Fruit fly (Drosophila melanogaster) whole organism, embryonic: ENCODE results near the gene Cln7.
A peak's percentile ranks its signal among the peaks of the same experiment; 100 is the strongest.

Experiments
- BEAF-32 ChIP-seq: fragments of 200-800 bp; sonication (Bioruptor generic); optimal IDR thresholded peaks from 3 replicates; lab custom pipeline; 2017; ENCODE audit warnings: missing biosample characterization, missing genetic modification characterization, mild to moderate bottlenecking, moderate library complexity, missing genetic modification reagents
- CG10209 ChIP-seq: fragments of 200-800 bp; sonication (Bioruptor generic); optimal IDR thresholded peaks from 3 replicates; lab custom pipeline; 2017; ENCODE audit warnings: missing biosample characterization, mild to moderate bottlenecking, missing genetic modification characterization, missing genetic modification reagents
- CG11504 ChIP-seq: fragments of 200-800 bp; sonication (Bioruptor generic); optimal IDR thresholded peaks from 3 replicates; lab custom pipeline; 2019; ENCODE audit warnings: missing biosample characterization, mild to moderate bottlenecking, missing genetic modification characterization, moderate library complexity
- CG12155 ChIP-seq: fragments of 200-800 bp; sonication (Bioruptor generic); optimal IDR thresholded peaks from 3 replicates; lab custom pipeline; 2016; ENCODE audit warnings: missing biosample characterization, missing genetic modification characterization
- CG13424 ChIP-seq: fragments of 200-800 bp; sonication (Bioruptor generic); optimal IDR thresholded peaks from 2 replicates; lab custom pipeline; 2019; ENCODE audit warnings: missing biosample characterization, mild to moderate bottlenecking, missing genetic modification characterization, moderate library complexity
- CG14710 ChIP-seq: fragments of 200-800 bp; sonication (Bioruptor generic); optimal IDR thresholded peaks from 3 replicates; lab custom pipeline; 2019; ENCODE audit warnings: missing biosample characterization, mild to moderate bottlenecking, missing genetic modification characterization, moderate library complexity
- CG15011 ChIP-seq: fragments of 200-800 bp; sonication (Bioruptor generic); optimal IDR thresholded peaks from 3 replicates; lab custom pipeline; 2018; ENCODE audit warnings: missing biosample characterization, mild to moderate bottlenecking, missing genetic modification characterization
- CG15514 ChIP-seq: fragments of 200-800 bp; sonication (Bioruptor generic); optimal IDR thresholded peaks from 3 replicates; lab custom pipeline; 2017; ENCODE audit warnings: missing biosample characterization, missing genetic modification characterization, mild to moderate bottlenecking, moderate library complexity, missing genetic modification reagents
- CG17829 ChIP-seq: fragments of 200-800 bp; optimal IDR thresholded peaks from 2 replicates; lab custom pipeline; 2019; ENCODE audit warnings: missing biosample characterization, mild to moderate bottlenecking, missing genetic modification characterization, moderate library complexity
- CG18599 ChIP-seq: fragments of 200-800 bp; sonication (Bioruptor generic); optimal IDR thresholded peaks from 3 replicates; lab custom pipeline; 2017; ENCODE audit warnings: missing biosample characterization, missing genetic modification characterization, mild to moderate bottlenecking, moderate library complexity, missing genetic modification reagents
- CG18764 ChIP-seq: fragments of 200-800 bp; sonication (Bioruptor generic); optimal IDR thresholded peaks from 3 replicates; lab custom pipeline; 2016; ENCODE audit warnings: missing biosample characterization, missing genetic modification characterization
- CG30020 ChIP-seq: fragments of 200-800 bp; optimal IDR thresholded peaks from 2 replicates; lab custom pipeline; 2019; ENCODE audit warnings: missing biosample characterization, mild to moderate bottlenecking, missing genetic modification characterization, moderate library complexity
- CG32767 ChIP-seq: fragments of 200-800 bp; sonication (Bioruptor generic); IDR thresholded peaks from 2 replicates; pipeline ENCODE4 v1.3.6; 2022; ENCODE audit warnings: missing biosample characterization, missing genetic modification characterization
- CG34224 ChIP-seq: fragments of 200-800 bp; sonication (Bioruptor generic); IDR thresholded peaks from 3 replicates; pipeline ENCODE4 v1.3.6; 2022; ENCODE audit warnings: missing biosample characterization, missing genetic modification characterization; ENCODE audit not compliant: partially characterized antibody
- CG3995 ChIP-seq: fragments of 200-800 bp; sonication (Bioruptor generic); optimal IDR thresholded peaks from 3 replicates; lab custom pipeline; 2016; ENCODE audit warnings: missing biosample characterization, missing genetic modification characterization
- CG4424 ChIP-seq: fragments of 200-800 bp; sonication (Bioruptor generic); optimal IDR thresholded peaks from 3 replicates; lab custom pipeline; 2016; ENCODE audit warnings: missing biosample characterization, missing genetic modification characterization
- CG6813 ChIP-seq: fragments of 200-800 bp; sonication (Bioruptor generic); optimal IDR thresholded peaks from 2 replicates; lab custom pipeline; 2017; ENCODE audit warnings: missing biosample characterization, missing genetic modification characterization, mild to moderate bottlenecking, moderate library complexity, missing genetic modification reagents
- CG8765 ChIP-seq: fragments of 200-800 bp; sonication (Bioruptor generic); IDR thresholded peaks from 2 replicates; pipeline ENCODE4 v1.3.6; 2022; ENCODE audit warnings: missing biosample characterization, missing genetic modification characterization
- CG9609 ChIP-seq: fragments of 200-800 bp; sonication (Bioruptor generic); optimal IDR thresholded peaks from 3 replicates; lab custom pipeline; 2016; ENCODE audit warnings: missing biosample characterization, missing genetic modification characterization
- CG9797 ChIP-seq: fragments of 200-800 bp; sonication (Bioruptor generic); optimal IDR thresholded peaks from 3 replicates; lab custom pipeline; 2018; ENCODE audit warnings: missing biosample characterization, mild to moderate bottlenecking, missing genetic modification characterization
- D ChIP-seq, 2 experiments: fragments of 200-800 bp in 1 of 2; fragments of >200 bp in 1 of 2; sonication (Bioruptor generic) in 1 of 2; optimal IDR thresholded peaks; 2 replicates in 1 of 2; 3 replicates in 1 of 2; lab custom pipeline; 2017; ENCODE audit warnings: mild to moderate bottlenecking in 1 of 2, missing biosample characterization in 1 of 2, missing genetic modification characterization in 1 of 2, missing genetic modification reagents in 1 of 2
- Dad ChIP-seq: fragments of 200-800 bp; sonication (Bioruptor generic); optimal IDR thresholded peaks from 3 replicates; lab custom pipeline; 2016; ENCODE audit warnings: missing biosample characterization, missing genetic modification characterization
- Elba2 ChIP-seq: fragments of 200-800 bp; sonication (Bioruptor generic); optimal IDR thresholded peaks from 3 replicates; lab custom pipeline; 2016; ENCODE audit warnings: missing biosample characterization, missing genetic modification characterization
- H15 ChIP-seq: fragments of 200-800 bp; sonication (Bioruptor generic); IDR thresholded peaks from 3 replicates; pipeline ENCODE4 v1.3.6; 2022; ENCODE audit warnings: missing biosample characterization, missing genetic modification characterization
- MESR4 ChIP-seq: fragments of 200-800 bp; sonication (Bioruptor generic); optimal IDR thresholded peaks from 2 replicates; lab custom pipeline; 2018; ENCODE audit warnings: missing biosample characterization, mild to moderate bottlenecking, missing genetic modification characterization, moderate library complexity
- Med ChIP-seq: fragments of 200-800 bp; sonication (Bioruptor generic); peaks from one replicate; lab custom pipeline; 2016; ENCODE audit warnings: missing biosample characterization, missing genetic modification characterization, mild to moderate bottlenecking, inconsistent platforms, moderate library complexity
- Myb ChIP-seq: fragments of 200-800 bp; sonication (Bioruptor generic); optimal IDR thresholded peaks from 2 replicates; lab custom pipeline; 2016; ENCODE audit warnings: missing biosample characterization, missing genetic modification characterization
- NC2α ChIP-seq: fragments of 200-800 bp; sonication (Bioruptor generic); optimal IDR thresholded peaks from 2 replicates; lab custom pipeline; 2016; ENCODE audit warnings: missing biosample characterization, missing genetic modification characterization
- Pdp1 ChIP-seq, 2 experiments: fragments of 200-800 bp; sonication (Bioruptor generic); optimal IDR thresholded peaks; 3 replicates each; lab custom pipeline; 2016; ENCODE audit warnings: missing biosample characterization in 2 of 2, missing genetic modification characterization in 2 of 2, mild to moderate bottlenecking in 1 of 2, moderate library complexity in 1 of 2
- Rx ChIP-seq: fragments of 200-800 bp; sonication (Bioruptor generic); IDR thresholded peaks from 2 replicates; pipeline ENCODE4 v1.3.6; 2022; ENCODE audit warnings: missing biosample characterization, missing genetic modification characterization
- Ssrp ChIP-seq: fragments of 200-800 bp; sonication (Bioruptor generic); optimal IDR thresholded peaks from 2 replicates; lab custom pipeline; 2018; ENCODE audit warnings: missing biosample characterization, mild to moderate bottlenecking, missing genetic modification characterization, moderate library complexity
- TFAM ChIP-seq: fragments of 200-800 bp; sonication (Bioruptor generic); optimal IDR thresholded peaks from 2 replicates; lab custom pipeline; 2017; ENCODE audit warnings: missing biosample characterization, missing genetic modification characterization, inconsistent platforms
- Xbp1 ChIP-seq: fragments of 200-800 bp; sonication (Bioruptor generic); optimal IDR thresholded peaks from 3 replicates; lab custom pipeline; 2016; ENCODE audit warnings: missing biosample characterization, mild to moderate bottlenecking, missing genetic modification characterization
- da ChIP-seq: fragments of 200-800 bp; sonication (Bioruptor generic); optimal IDR thresholded peaks from 2 replicates; lab custom pipeline; 2016; ENCODE audit warnings: missing biosample characterization, missing genetic modification characterization
- dan ChIP-seq: fragments of 200-800 bp; sonication (Bioruptor generic); IDR thresholded peaks from 2 replicates; pipeline ENCODE4 v1.3.6; 2022; ENCODE audit warnings: missing biosample characterization, missing genetic modification characterization
- gfzf ChIP-seq: fragments of 200-800 bp; sonication (Bioruptor generic); optimal IDR thresholded peaks from 2 replicates; lab custom pipeline; 2016; ENCODE audit warnings: missing biosample characterization, mild to moderate bottlenecking, missing genetic modification characterization, moderate library complexity
- gsb-n ChIP-seq: fragments of 200-800 bp; sonication (Bioruptor generic); optimal IDR thresholded peaks from 3 replicates; lab custom pipeline; 2018; ENCODE audit warnings: missing biosample characterization, mild to moderate bottlenecking, missing genetic modification characterization
- nmo ChIP-seq: fragments of 200-800 bp; sonication (Bioruptor generic); optimal IDR thresholded peaks from 2 replicates; lab custom pipeline; 2018; ENCODE audit warnings: missing biosample characterization, mild to moderate bottlenecking, missing genetic modification characterization, moderate library complexity
- pfk ChIP-seq: fragments of 200-800 bp; sonication (Bioruptor generic); optimal IDR thresholded peaks from 2 replicates; lab custom pipeline; 2018; ENCODE audit warnings: missing biosample characterization, mild to moderate bottlenecking, missing genetic modification characterization, moderate library complexity
- phol ChIP-seq: fragments of 200-800 bp; sonication (Bioruptor generic); optimal IDR thresholded peaks from 3 replicates; lab custom pipeline; 2018; ENCODE audit warnings: missing biosample characterization, mild to moderate bottlenecking, missing genetic modification characterization, moderate library complexity
- pzg ChIP-seq: fragments of 200-800 bp; sonication (Bioruptor generic); optimal IDR thresholded peaks from 3 replicates; lab custom pipeline; 2018; ENCODE audit warnings: missing biosample characterization, mild to moderate bottlenecking, missing genetic modification characterization, moderate library complexity
- row ChIP-seq: fragments of 200-800 bp; sonication (Bioruptor generic); IDR thresholded peaks from 3 replicates; pipeline ENCODE4 v1.3.6; 2022; ENCODE audit warnings: missing biosample characterization, missing genetic modification characterization
- sens ChIP-seq: fragments of 200-800 bp; sonication (Bioruptor generic); peaks from one replicate; lab custom pipeline; 2016; ENCODE audit warnings: missing biosample characterization, missing genetic modification characterization
- sima ChIP-seq: fragments of 200-800 bp; sonication (Bioruptor generic); optimal IDR thresholded peaks from 2 replicates; lab custom pipeline; 2016; ENCODE audit warnings: missing biosample characterization, missing genetic modification characterization
- slou ChIP-seq: fragments of 200-800 bp; sonication (Bioruptor generic); optimal IDR thresholded peaks from 3 replicates; lab custom pipeline; 2016; ENCODE audit warnings: missing biosample characterization, missing genetic modification characterization
- sqz ChIP-seq: fragments of 200-800 bp; sonication (Bioruptor generic); optimal IDR thresholded peaks from 3 replicates; lab custom pipeline; 2018; ENCODE audit warnings: missing biosample characterization, mild to moderate bottlenecking, missing genetic modification characterization
- ssp ChIP-seq: fragments of 200-800 bp; sonication (Bioruptor generic); IDR thresholded peaks from 2 replicates; pipeline ENCODE4 v1.3.6; 2022; ENCODE audit warnings: missing biosample characterization, missing genetic modification characterization
- tio ChIP-seq: fragments of 200-800 bp; sonication (Bioruptor generic); optimal IDR thresholded peaks from 2 replicates; lab custom pipeline; 2017; ENCODE audit warnings: missing biosample characterization, missing genetic modification characterization, inconsistent platforms
- tna ChIP-seq: fragments of 200-800 bp; sonication (Bioruptor generic); IDR thresholded peaks from 2 replicates; pipeline ENCODE4 v1.3.6; 2022; ENCODE audit warnings: missing biosample characterization, missing genetic modification characterization; ENCODE audit not compliant: partially characterized antibody

Gene Cln7

dm6 chr3L:7370231-7370882 lies 25.4 kb upstream of the Cln7 start (continued):
- TF ChIP-seq TFAM (GFP tag; lab: Kevin White, UChicago) (no peak), nmo (GFP tag; lab: Kevin White, UChicago) (peak; percentile 45), tio (GFP tag; lab: Kevin White, UChicago) (no peak), CG11504 (tag; lab: Kevin White, UChicago) (no peak), slou (no peak), NC2α (GFP tag; lab: Kevin White, UChicago) (no peak), Xbp1 (no peak), da (GFP tag; lab: Kevin White, UChicago) (peak; percentile 47), CG6813 (GFP tag; lab: Kevin White, UChicago) (no peak), CG8765 (GFP tag; lab: Robert Waterston, UW) (no peak), sima (GFP tag; lab: Kevin White, UChicago) (no peak), Rx (GFP tag; lab: Robert Waterston, UW) (no peak), MESR4 (GFP tag; lab: Kevin White, UChicago) (peak; percentile 49), CG10209 (no peak), CG17829 (peak; percentile 19), CG15011 (GFP tag; lab: Kevin White, UChicago) (no peak), ssp (GFP tag; lab: Robert Waterston, UW) (no peak), D (optimal IDR thresholded peaks at IDR 0.05; lab: Kevin White, UChicago) (no peak), D (GFP tag; optimal IDR thresholded peaks at IDR 0.05; lab: Kevin White, UChicago) (no peak), gsb-n (no peak), CG9609 (no peak), CG13424 (tag; lab: Kevin White, UChicago) (no peak), CG34224 (GFP tag; lab: Robert Waterston, UW) (no peak), Dad (GFP tag; lab: Kevin White, UChicago) (no peak), CG4424 (GFP tag; lab: Kevin White, UChicago) (no peak), H15 (GFP tag; lab: Robert Waterston, UW) (no peak), CG32767 (GFP tag; lab: Robert Waterston, UW) (0 out of 2 replicates have a peak, but pooled peaks have one; percentile 16), dan (no peak)
- TF ChIP-seq, all 482 proteins: peak for 70

- TF ChIP-seq gfzf (GFP tag; lab: Kevin White, UChicago) (peak; percentile 70), CG3995 (GFP tag; lab: Kevin White, UChicago) (peak; percentile 9), Ssrp (tag; lab: Kevin White, UChicago) (no peak), sens (GFP tag; lab: Kevin White, UChicago) (peak; percentile 12), pzg (GFP tag; lab: Kevin White, UChicago) (peak; percentile 38), Myb (GFP tag; lab: Kevin White, UChicago) (peak; percentile 28), BEAF-32 (peak; percentile 24), pfk (GFP tag; lab: Kevin White, UChicago) (peak; percentile 18), Pdp1 (GFP tag; optimal IDR thresholded peaks at IDR 0.05; lab: Kevin White, UChicago) (peak in 1 of 2 experiments; percentile 22), phol (peak; percentile 30), CG12155 (GFP tag; lab: Kevin White, UChicago) (peak; percentile 43), Med (GFP tag; lab: Kevin White, UChicago) (peak; percentile 42), CG15514 (GFP tag; lab: Kevin White, UChicago) (peak; percentile 4), CG18599 (GFP tag; lab: Kevin White, UChicago) (peak; percentile 14), CG14710 (tag; lab: Kevin White, UChicago) (peak; percentile 16), Elba2 (no peak), sqz (GFP tag; lab: Kevin White, UChicago) (no peak), tna (GFP tag; lab: Robert Waterston, UW) (no peak), CG30020 (peak; percentile 30), CG18764 (no peak), row (GFP tag; lab: Robert Waterston, UW) (peak; percentile 22; the same call in 1 of the 3 replicates), CG9797 (peak; percentile 38)
Observed at dm6 chr3L:7369543-7369942, 24.6 kb upstream of the Cln7 start, which contains the start of gene akirin. akirin (plus strand) TSS chr3L:7369843.
